Worm (Caenorhabditis elegans) whole organism, L4 larva: ENCODE measurements around the gene pdzd-8.
"Not testable (repeated sequence)": the region's sequence is repeated elsewhere in the genome, so short reads cannot be mapped to it uniquely, and the experiment has no call there.

Experiments used
- D1046.2 ChIP-seq: fragments of 200-800 bp; sonication (Bioruptor generic); IDR thresholded peaks from 2 replicates; pipeline ENCODE4 v1.3.6; 2022; ENCODE audit warnings: missing genetic modification characterization, missing compliant biosample characterization
- T20F7.1 ChIP-seq: fragments of 200-800 bp; sonication (Bioruptor generic); optimal IDR thresholded peaks from 2 replicates; lab custom pipeline; 2018; ENCODE audit warnings: mild to moderate bottlenecking, missing genetic modification characterization, missing compliant biosample characterization
- Y105C5A.15 ChIP-seq: fragments of 200-800 bp; sonication (Bioruptor generic); IDR thresholded peaks from 2 replicates; pipeline ENCODE4 v1.3.6; 2022; ENCODE audit warnings: missing genetic modification characterization, missing compliant biosample characterization
- Y48G9A.11 ChIP-seq: fragments of 200-800 bp; sonication (Bioruptor generic); IDR thresholded peaks from 2 replicates; pipeline ENCODE4 v1.3.6; 2022; ENCODE audit warnings: missing genetic modification reagents, missing genetic modification characterization, missing compliant biosample characterization
- arid-1 ChIP-seq: fragments of 200-800 bp; sonication (Bioruptor generic); conservative IDR thresholded peaks from 2 replicates; pipeline ENCODE4 v1.3.6; 2022; ENCODE audit warnings: missing genetic modification reagents, missing genetic modification characterization, missing compliant biosample characterization
- cey-2 ChIP-seq: sonication (generic microtip); optimal IDR thresholded peaks from 3 replicates; lab custom pipeline; 2017; ENCODE audit warnings: missing genetic modification characterization, mild to moderate bottlenecking, missing compliant biosample characterization, antibody characterized with exemption, borderline replicate concordance; ENCODE audit not compliant: insufficient read depth
- daf-16 ChIP-seq, 3 experiments: sonication (generic microtip); optimal IDR thresholded peaks; 2 replicates each; lab custom pipeline; 2016 to 2017; ENCODE audit warnings: missing genetic modification characterization in 3 of 3, missing genetic modification reagents in 3 of 3, mild to moderate bottlenecking in 2 of 3, missing compliant biosample characterization in 2 of 3, missing biosample characterization in 1 of 3, moderate library complexity in 1 of 3
- daf-19 ChIP-seq: fragments of 200-800 bp; sonication (Bioruptor generic); conservative IDR thresholded peaks from 2 replicates; pipeline ENCODE4 v1.3.6; 2022; ENCODE audit warnings: missing genetic modification characterization, missing compliant biosample characterization
- dmd-6 ChIP-seq: fragments of 200-800 bp; sonication (Bioruptor generic); IDR thresholded peaks from 2 replicates; pipeline ENCODE4 v1.3.6; 2022; ENCODE audit warnings: missing genetic modification reagents, missing genetic modification characterization, missing compliant biosample characterization
- dmd-8 ChIP-seq: fragments of 200-800 bp; sonication (Bioruptor generic); IDR thresholded peaks from 2 replicates; pipeline ENCODE4 v1.3.6; 2022; ENCODE audit warnings: missing genetic modification characterization, missing compliant biosample characterization
- dve-1 ChIP-seq: sonication (generic microtip); optimal IDR thresholded peaks from 2 replicates; lab custom pipeline; 2017; ENCODE audit warnings: antibody characterized with exemption, mild to moderate bottlenecking, missing genetic modification characterization, missing compliant biosample characterization; ENCODE audit not compliant: insufficient read depth
- hlh-11 ChIP-seq: fragments of 200-800 bp; sonication (Bioruptor generic); optimal IDR thresholded peaks from 2 replicates; lab custom pipeline; 2018; ENCODE audit warnings: mild to moderate bottlenecking, missing genetic modification characterization, missing compliant biosample characterization
- lim-7 ChIP-seq: fragments of 200-800 bp; sonication (Bioruptor generic); IDR thresholded peaks from 2 replicates; pipeline ENCODE4 v1.3.6; 2022; ENCODE audit warnings: missing genetic modification characterization, missing compliant biosample characterization
- lin-38 ChIP-seq: fragments of 200-800 bp; sonication (Bioruptor generic); IDR thresholded peaks from 2 replicates; pipeline ENCODE4 v1.3.6; 2022; ENCODE audit warnings: missing genetic modification reagents, missing genetic modification characterization, missing compliant biosample characterization
- madf-5 ChIP-seq, 2 experiments: fragments of 200-800 bp; sonication (Bioruptor generic); IDR thresholded peaks; 2 replicates each; pipeline ENCODE4 v1.3.6; 2022; ENCODE audit warnings: missing compliant biosample characterization in 2 of 2, missing genetic modification characterization in 2 of 2
- mdl-1 ChIP-seq, 2 experiments: fragments of 150-350 bp in 1 of 2; sonication (generic microtip) in 1 of 2; optimal IDR thresholded peaks; 2 replicates each; lab custom pipeline; 2014 to 2017; ENCODE audit warnings: missing biosample characterization in 2 of 2, missing genetic modification characterization in 2 of 2
- nhr-28 ChIP-seq: fragments of 150-350 bp; optimal IDR thresholded peaks from 2 replicates; lab custom pipeline; 2014; ENCODE audit warnings: missing biosample characterization, missing genetic modification characterization
- nhr-41 ChIP-seq: fragments of 200-800 bp; sonication (Bioruptor generic); IDR thresholded peaks from 2 replicates; pipeline ENCODE4 v1.3.6; 2022; ENCODE audit warnings: missing genetic modification reagents, missing genetic modification characterization, missing compliant biosample characterization
- pha-4 ChIP-seq, 2 experiments: fragments of 150-350 bp in 1 of 2; fragments of 200-800 bp in 1 of 2; sonication (Bioruptor generic) in 1 of 2; IDR thresholded peaks in 1 of 2; optimal IDR thresholded peaks in 1 of 2; 2 replicates each; pipeline versions ENCODE4 v1.3.6 to Lab custom; 2014 to 2022; ENCODE audit warnings: missing genetic modification characterization in 2 of 2, missing genetic modification reagents in 2 of 2, missing biosample characterization in 1 of 2, missing compliant biosample characterization in 1 of 2
- php-3 ChIP-seq: fragments of 200-800 bp; sonication (Bioruptor generic); IDR thresholded peaks from 2 replicates; pipeline ENCODE4 v1.3.6; 2022; ENCODE audit warnings: missing genetic modification reagents, missing genetic modification characterization, missing compliant biosample characterization
- sdz-12 ChIP-seq: fragments of 200-800 bp; sonication (Bioruptor generic); optimal IDR thresholded peaks from 2 replicates; lab custom pipeline; 2018; ENCODE audit warnings: mild to moderate bottlenecking, missing genetic modification characterization, missing compliant biosample characterization
- snpc-1.2 ChIP-seq: fragments of 200-800 bp; sonication (Bioruptor generic); IDR thresholded peaks from 2 replicates; pipeline ENCODE4 v1.3.6; 2022; ENCODE audit warnings: missing genetic modification reagents, missing genetic modification characterization, missing compliant biosample characterization
- tra-1 ChIP-seq: fragments of 200-800 bp; sonication (Bioruptor generic); IDR thresholded peaks from 2 replicates; pipeline ENCODE4 v1.3.6; 2022; ENCODE audit warnings: missing genetic modification reagents, missing genetic modification characterization, missing compliant biosample characterization
- unc-62 ChIP-seq, 3 experiments: fragments of 150-350 bp in 1 of 3; sonication (generic microtip); optimal IDR thresholded peaks in 2 of 3; peaks in 1 of 3; 1 replicate in 1 of 3; 2 replicates in 2 of 3; lab custom pipeline; 2014 to 2017; ENCODE audit warnings: missing biosample characterization in 3 of 3, missing genetic modification characterization in 3 of 3, missing genetic modification reagents in 3 of 3, missing genotype in 1 of 3
- vab-7 ChIP-seq: fragments of 200-800 bp; sonication (Bioruptor generic); IDR thresholded peaks from 2 replicates; pipeline ENCODE4 v1.3.6; 2022; ENCODE audit warnings: missing genetic modification reagents, missing genetic modification characterization, missing compliant biosample characterization
- zip-2 ChIP-seq: fragments of 150-350 bp; optimal IDR thresholded peaks from 2 replicates; lab custom pipeline; 2014; ENCODE audit warnings: missing biosample characterization, missing genetic modification characterization

Gene pdzd-8

ce11 chrIV:8951953-8952567 is 23.3 kb upstream of the pdzd-8 start:
- TF ChIP-seq dve-1 (tag; lab: Kevin White, UChicago) (peak; percentile 83), sdz-12 (GFP tag; lab: Kevin White, UChicago) (no peak), daf-16 (GFP tag; optimal IDR thresholded peaks at IDR 0.05; lab: Kevin White, UChicago) (no peak), daf-16 (tag; optimal IDR thresholded peaks at IDR 0.05; lab: Kevin White, UChicago) (peak; percentile 15), hlh-11 (peak; percentile 41), daf-19 (GFP tag; lab: Robert Waterston, UW) (no peak), D1046.2 (GFP tag; lab: Robert Waterston, UW) (no peak), dmd-6 (GFP tag; lab: Robert Waterston, UW) (peak; percentile 75), T20F7.1 (GFP tag; lab: Kevin White, UChicago) (peak; percentile 34), nhr-28 (tag; lab: Kevin White, UChicago) (peak; percentile 4), unc-62 (GFP tag; optimal IDR thresholded peaks at IDR 0.05 in 1 of 2; lab: Kevin White, UChicago) (peak in 1 of 2 experiments; percentile 76), unc-62 (tag; optimal IDR thresholded peaks at IDR 0.05; lab: Kevin White, UChicago) (no peak)

- TF ChIP-seq lim-7 (GFP tag; lab: Robert Waterston, UW) (no peak), cey-2 (no peak), mdl-1 (tag; optimal IDR thresholded peaks at IDR 0.05; lab: Kevin White, UChicago) (peak in 1 of 2 experiments; percentile 36)
Observed at ce11 chrIV:8954126-8954525, 21.2 kb upstream of the pdzd-8 start.

DNA sequence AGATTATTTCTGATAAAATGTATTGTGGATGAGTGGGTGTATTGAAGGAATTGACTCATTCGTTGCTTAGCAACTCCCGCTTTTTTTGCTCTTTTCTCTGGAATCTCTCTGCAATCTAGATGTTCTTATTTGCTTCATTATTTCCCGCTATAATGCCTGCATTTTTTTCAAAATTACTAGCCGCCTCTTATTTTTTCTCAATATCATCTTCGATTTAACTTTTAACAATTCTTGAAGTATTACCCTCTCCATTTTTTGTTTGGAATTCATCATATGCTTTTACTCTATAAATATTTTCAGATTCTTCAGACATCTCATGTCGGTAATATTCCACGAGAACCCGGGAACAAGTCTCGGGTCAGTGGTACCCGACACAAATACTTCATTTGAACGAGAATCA is 19.1 kb upstream of the pdzd-8 start, which contains the start of gene tpra-1:
tpra-1 (plus strand) TSS at position 301 of the 400 bp plus-strand sequence.
- TF ChIP-seq unc-62 (GFP tag; optimal IDR thresholded peaks at IDR 0.05 in 1 of 2; lab: Kevin White, UChicago) (peak in 1 of 2 experiments; percentile 38), unc-62 (tag; optimal IDR thresholded peaks at IDR 0.05; lab: Kevin White, UChicago) (no peak), zip-2 (tag; lab: Kevin White, UChicago) (no peak)
- TF ChIP-seq, all 104 proteins: peak for 1

DNA sequence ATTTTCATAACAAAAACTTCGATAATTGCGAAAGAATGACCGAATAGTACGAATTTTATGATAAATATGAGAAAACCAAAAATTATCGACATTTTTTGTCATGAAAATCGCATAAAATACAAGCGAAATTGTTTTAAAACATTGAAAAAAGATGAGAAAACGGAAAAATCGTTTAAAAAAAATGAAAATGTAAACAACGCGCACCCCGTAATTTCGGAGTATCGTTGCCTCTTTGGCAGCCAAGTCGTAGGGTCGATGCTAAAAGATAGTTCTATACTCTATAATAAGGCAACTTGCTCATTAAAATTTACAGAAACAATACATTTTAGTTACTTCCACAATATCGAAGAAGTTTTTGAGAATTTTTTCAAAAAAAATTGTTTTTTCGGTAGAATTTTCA is 14.2 kb upstream of the pdzd-8 start:
- peak; percentile 55 for TF ChIP-seq T20F7.1 (GFP tag; lab: Kevin White, UChicago)

- TF ChIP-seq tra-1 (GFP tag; lab: Robert Waterston, UW), result peak; percentile 49; the same call in 1 of the 2 replicates
- TF ChIP-seq pha-4 (GFP tag; IDR thresholded peaks at IDR 0.05; lab: Robert Waterston, UW), result peak; percentile 41; the same call in 1 of the 2 replicates
- TF ChIP-seq pha-4 (tag; optimal IDR thresholded peaks at IDR 0.05; lab: Kevin White, UChicago), result not testable (repeated sequence)
- peak; percentile 81 for TF ChIP-seq snpc-1.2 (GFP tag; lab: Robert Waterston, UW)
- TF ChIP-seq vab-7, result peak; percentile 50; the same call in 1 of the 2 replicates
- TF ChIP-seq php-3 (GFP tag; lab: Robert Waterston, UW), result 0 out of 2 replicates have a peak, but pooled peaks have one; percentile 28
- peak; percentile 62 for TF ChIP-seq nhr-41 (GFP tag; lab: Robert Waterston, UW)
- peak; percentile 94 for TF ChIP-seq lim-7 (GFP tag; lab: Robert Waterston, UW)
- peak; percentile 65; the same call in 1 of the 2 replicates for TF ChIP-seq lin-38 (GFP tag; lab: Robert Waterston, UW)
- 0 out of 2 replicates have a peak, but pooled peaks have one; percentile 64 for TF ChIP-seq dmd-8
- 0 out of 4 replicates have a peak, but pooled peaks of 1 of the 2 experiments have one; percentile 62 for TF ChIP-seq madf-5 (GFP tag; IDR thresholded peaks at IDR 0.05; lab: Robert Waterston, UW)
- TF ChIP-seq arid-1 (GFP tag; lab: Robert Waterston, UW), result 0 out of 2 replicates have a peak, but pooled peaks have one; percentile 23
- peak; percentile 58; the same call in 1 of the 2 replicates for TF ChIP-seq Y48G9A.11 (GFP tag; lab: Robert Waterston, UW)
- TF ChIP-seq D1046.2 (GFP tag; lab: Robert Waterston, UW), result peak; percentile 68; the same call in 1 of the 2 replicates
- TF ChIP-seq Y105C5A.15 (GFP tag; lab: Robert Waterston, UW), result peak; percentile 67; the same call in 1 of the 2 replicates
Observed at ce11 chrIV:8964042-8964441, 11.3 kb upstream of the pdzd-8 start.
